Fruit fly (Drosophila melanogaster) whole organism: Measurements from ENCODE around the gene CG4592.

Experiments used
- CG8478 ChIP-seq: fragments of >200 bp; optimal IDR thresholded peaks from 2 replicates; lab custom pipeline; 2018; ENCODE audit warnings: inconsistent platforms
- Dll ChIP-seq: fragments of >200 bp; optimal IDR thresholded peaks from 2 replicates; lab custom pipeline; 2017
- EcR ChIP-seq, 2 experiments: fragments of >200 bp; optimal IDR thresholded peaks; 2 replicates each; lab custom pipeline; 2017; ENCODE audit warnings: missing biosample characterization in 2 of 2, missing genetic modification characterization in 2 of 2, missing genetic modification reagents in 2 of 2
- pan ChIP-seq: fragments of >200 bp; optimal IDR thresholded peaks from 2 replicates; lab custom pipeline; 2017
- psq ChIP-seq: fragments of >200 bp; optimal IDR thresholded peaks from 2 replicates; lab custom pipeline; 2017
- usp ChIP-seq: fragments of >200 bp; optimal IDR thresholded peaks from 2 replicates; lab custom pipeline; 2017; ENCODE audit warnings: missing biosample characterization, missing genetic modification characterization, mixed read lengths

CG4592 gene

dm6 chr2L:9908468-9908967, 12.9 kb upstream of the CG4592 start, which contains the start of gene CG13124:
TSS of gene CG13124 (minus strand) at chr2L:9908633.
- TF ChIP-seq Dll (lab: Kevin White, UChicago) (no peak), pan (lab: Kevin White, UChicago) (no peak), usp (GFP tag; lab: Kevin White, UChicago) (no peak), CG8478 (lab: Kevin White, UChicago) (no peak)

DNA sequence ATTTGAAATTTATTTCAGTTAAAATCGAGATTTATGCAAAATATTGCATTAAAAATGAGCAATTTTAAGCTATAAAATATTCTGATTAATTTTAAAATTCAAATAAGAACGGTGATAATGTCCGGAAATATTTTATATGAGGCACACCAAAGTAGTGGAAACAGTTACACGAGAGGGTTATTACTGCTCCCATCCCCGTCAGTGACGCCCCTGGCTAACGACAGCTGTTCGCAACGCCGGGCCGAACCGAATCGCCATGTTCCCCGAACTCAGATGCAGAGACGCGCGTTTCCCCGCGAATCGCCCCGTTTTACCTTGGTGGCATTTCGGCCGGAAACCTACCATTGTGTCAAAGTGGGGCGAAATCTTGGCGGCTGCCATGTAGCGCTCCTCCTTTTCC, 9.7 kb upstream of the CG4592 start:
- TF ChIP-seq CG8478 (lab: Kevin White, UChicago) (no peak), EcR (GFP tag; optimal IDR thresholded peaks at IDR 0.05; lab: Kevin White, UChicago) (no peak), Dll (lab: Kevin White, UChicago) (no peak), pan (lab: Kevin White, UChicago) (no peak)

- TF ChIP-seq CG8478 (lab: Kevin White, UChicago), result no peak
- TF ChIP-seq pan (lab: Kevin White, UChicago), result no peak
- TF ChIP-seq usp (GFP tag; lab: Kevin White, UChicago), result no peak
- no peak for TF ChIP-seq EcR (GFP tag; optimal IDR thresholded peaks at IDR 0.05; lab: Kevin White, UChicago)
- no peak for TF ChIP-seq psq (lab: Kevin White, UChicago)
- TF ChIP-seq Dll (lab: Kevin White, UChicago), result no peak
Observed at dm6 chr2L:9912570-9913260, 8.7 kb upstream of the CG4592 start, which contains the start of the genes Etl1 and Srp54. TSS of gene Etl1 (minus strand) at chr2L:9912608. TSS of gene Srp54 (plus strand) at chr2L:9912911.

dm6 chr2L:9915011-9915850, 6.2 kb upstream of the CG4592 start, which contains the start of gene yip2:
TSS of gene yip2 (plus strand) at chr2L:9915253.
- no peak for TF ChIP-seq EcR (GFP tag; optimal IDR thresholded peaks at IDR 0.05; lab: Kevin White, UChicago)
- no peak for TF ChIP-seq Dll (lab: Kevin White, UChicago)
- TF ChIP-seq usp (GFP tag; lab: Kevin White, UChicago), result no peak
- TF ChIP-seq psq (lab: Kevin White, UChicago), result no peak
- TF ChIP-seq pan (lab: Kevin White, UChicago), result no peak
- no peak for TF ChIP-seq CG8478 (lab: Kevin White, UChicago)

- TF ChIP-seq EcR (GFP tag; optimal IDR thresholded peaks at IDR 0.05; lab: Kevin White, UChicago), result no peak
- TF ChIP-seq Dll (lab: Kevin White, UChicago), result no peak
- no peak for TF ChIP-seq psq (lab: Kevin White, UChicago)
- TF ChIP-seq CG8478 (lab: Kevin White, UChicago), result no peak
- no peak for TF ChIP-seq usp (GFP tag; lab: Kevin White, UChicago)
- no peak for TF ChIP-seq pan (lab: Kevin White, UChicago)
Observed at dm6 chr2L:9918020-9918959, 3.1 kb upstream of the CG4592 start, which contains the start of the genes CG5885 and CG4598. TSS of gene CG5885 (minus strand) at chr2L:9918330. TSS of gene CG4598 (plus strand) at chr2L:9918618.

- TF ChIP-seq pan (lab: Kevin White, UChicago) (no peak), usp (GFP tag; lab: Kevin White, UChicago) (no peak), EcR (GFP tag; optimal IDR thresholded peaks at IDR 0.05; lab: Kevin White, UChicago) (no peak), psq (lab: Kevin White, UChicago) (no peak), Dll (lab: Kevin White, UChicago) (no peak), CG8478 (lab: Kevin White, UChicago) (no peak)
Observed at dm6 chr2L:9919218-9919617, 2.2 kb upstream of the CG4592 start.

DNA sequence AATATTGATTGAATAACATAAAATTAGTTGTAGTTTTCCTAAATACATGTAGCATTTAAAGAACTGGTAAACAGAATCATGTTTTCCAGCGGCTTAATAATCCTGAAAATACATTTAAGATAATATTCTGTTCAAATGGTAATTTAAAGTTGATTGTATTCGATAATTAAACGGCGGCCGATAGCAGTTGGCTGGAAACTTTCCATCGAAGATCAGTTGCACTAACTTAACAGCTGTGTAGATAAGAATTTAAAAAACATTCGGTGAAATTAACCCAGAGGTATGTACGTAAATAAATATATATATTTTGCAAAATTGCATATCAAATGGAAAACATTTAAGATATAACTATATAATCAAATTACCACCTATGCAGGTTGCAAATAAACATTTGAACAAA, 1.5 kb upstream of the CG4592 start, which contains the start of gene CG4594:
TSS of gene CG4594 (plus strand) at position 212 of the 400 bp plus-strand sequence.
- no peak for TF ChIP-seq pan (lab: Kevin White, UChicago)
- no peak for TF ChIP-seq EcR (GFP tag; optimal IDR thresholded peaks at IDR 0.05; lab: Kevin White, UChicago)
- no peak for TF ChIP-seq Dll (lab: Kevin White, UChicago)
- no peak for TF ChIP-seq usp (GFP tag; lab: Kevin White, UChicago)

- no peak for TF ChIP-seq usp (GFP tag; lab: Kevin White, UChicago)
- TF ChIP-seq EcR (GFP tag; optimal IDR thresholded peaks at IDR 0.05; lab: Kevin White, UChicago), result no peak
- TF ChIP-seq CG8478 (lab: Kevin White, UChicago), result no peak
- TF ChIP-seq Dll (lab: Kevin White, UChicago), result no peak
- no peak for TF ChIP-seq psq (lab: Kevin White, UChicago)
- TF ChIP-seq pan (lab: Kevin White, UChicago), result no peak
Observed at dm6 chr2L:9924765-9925164, 3.3 kb downstream of the CG4592 start, which contains the start of the genes TbCMF46 and CG42366. TSS of gene TbCMF46 (minus strand) at chr2L:9924865. TSS of gene CG42366 (plus strand) at chr2L:9925161.

DNA sequence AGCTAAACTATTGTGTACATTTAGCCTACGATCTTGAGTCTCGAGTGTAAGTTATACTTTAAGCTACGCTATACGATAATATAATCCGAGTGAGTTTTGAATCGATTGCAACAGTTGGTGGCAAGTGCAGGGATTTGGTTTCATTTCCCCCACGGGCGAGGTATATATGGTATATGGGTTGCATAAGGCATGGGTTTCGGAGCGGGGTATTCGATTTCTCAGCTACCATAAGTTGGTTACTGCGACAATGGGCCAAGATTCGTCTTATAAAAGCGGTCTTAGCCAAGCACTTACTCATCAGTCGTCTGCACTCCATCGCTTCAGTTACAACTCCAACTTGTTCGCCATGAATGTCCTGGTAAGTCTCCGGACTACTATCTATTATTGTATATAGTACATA, 8.8 kb downstream of the CG4592 start, which contains the start of gene CG42367:
TSS of gene CG42367 (plus strand) at position 301 of the 400 bp plus-strand sequence.
- TF ChIP-seq CG8478 (lab: Kevin White, UChicago) (no peak), psq (lab: Kevin White, UChicago) (no peak), EcR (GFP tag; optimal IDR thresholded peaks at IDR 0.05; lab: Kevin White, UChicago) (no peak), pan (lab: Kevin White, UChicago) (no peak), usp (GFP tag; lab: Kevin White, UChicago) (no peak)

DNA sequence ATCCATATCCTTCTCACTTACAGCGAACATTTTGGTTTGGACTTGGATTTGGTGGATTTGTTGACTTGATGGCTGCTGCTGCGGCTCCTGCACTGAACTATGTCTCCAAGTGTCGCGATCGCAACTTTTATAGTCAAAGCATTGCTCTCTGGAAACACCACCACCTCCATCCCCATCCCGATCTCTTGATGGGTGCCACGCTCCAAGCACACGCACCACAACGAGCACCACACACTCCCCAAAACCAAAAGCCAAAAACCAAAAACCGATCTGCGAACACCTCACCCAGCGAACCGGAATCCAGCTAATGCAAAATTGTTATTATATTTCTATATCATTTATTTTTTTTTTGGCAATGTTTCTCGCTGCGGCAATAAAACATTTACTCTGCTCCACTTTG, 11.6 kb downstream of the CG4592 start, which contains the start of gene Cpr30F:
TSS of gene Cpr30F (minus strand) at position 101 of the 400 bp plus-strand sequence.
- TF ChIP-seq usp (GFP tag; lab: Kevin White, UChicago), result no peak
- TF ChIP-seq EcR (GFP tag; optimal IDR thresholded peaks at IDR 0.05; lab: Kevin White, UChicago), result no peak
- no peak for TF ChIP-seq psq (lab: Kevin White, UChicago)
- no peak for TF ChIP-seq Dll (lab: Kevin White, UChicago)
- no peak for TF ChIP-seq CG8478 (lab: Kevin White, UChicago)
- no peak for TF ChIP-seq pan (lab: Kevin White, UChicago)
